Worm (Caenorhabditis elegans): ENCODE results near the gene klp-6.

Gene klp-6

ce11 chrIII:5081573-5081823 lies 50.8 kb downstream of the klp-6 start, which contains the start of gene cox-6A:
Gene cox-6A, plus strand, starts transcription at chrIII:5081724.
- TF ChIP-seq nhr-2 (tag; optimal IDR thresholded peaks at IDR 0.05) = no peak
- TF ChIP-seq cnd-1 (tag; optimal IDR thresholded peaks at IDR 0.05) = no peak

ce11 chrIII:5083304-5083703 lies 52.6 kb downstream of the klp-6 start:
- no peak for TF ChIP-seq drap-1 (GFP tag; optimal IDR thresholded peaks at IDR 0.05)
- no peak for TF ChIP-seq ceh-83 (GFP tag; optimal IDR thresholded peaks at IDR 0.05)
- TF ChIP-seq sptf-1 (tag; optimal IDR thresholded peaks at IDR 0.05) = no peak
- TF ChIP-seq zip-8 (tag; optimal IDR thresholded peaks at IDR 0.05) = no peak
- no peak for TF ChIP-seq nhr-2 (tag; optimal IDR thresholded peaks at IDR 0.05)
- TF ChIP-seq ceh-39 (tag; optimal IDR thresholded peaks at IDR 0.05) = no peak
- TF ChIP-seq sem-2 (GFP tag; optimal IDR thresholded peaks at IDR 0.05) = no peak
- TF ChIP-seq unc-62 (GFP tag; optimal IDR thresholded peaks at IDR 0.05) = no peak
- TF ChIP-seq mep-1 (tag; optimal IDR thresholded peaks at IDR 0.05) = no peak

- no peak for TF ChIP-seq ceh-39 (tag; optimal IDR thresholded peaks at IDR 0.05)
- TF ChIP-seq ces-1 (GFP tag; optimal IDR thresholded peaks at IDR 0.05) = peak; percentile 0
Observed at ce11 chrIII:5085529-5085928, 54.8 kb downstream of the klp-6 start, which contains the start of gene cah-1. Gene cah-1, minus strand, starts transcription at chrIII:5085629.
